Comparison of ENCODE assay signal across 7 worm cellular contexts in the genomic region with DNA sequence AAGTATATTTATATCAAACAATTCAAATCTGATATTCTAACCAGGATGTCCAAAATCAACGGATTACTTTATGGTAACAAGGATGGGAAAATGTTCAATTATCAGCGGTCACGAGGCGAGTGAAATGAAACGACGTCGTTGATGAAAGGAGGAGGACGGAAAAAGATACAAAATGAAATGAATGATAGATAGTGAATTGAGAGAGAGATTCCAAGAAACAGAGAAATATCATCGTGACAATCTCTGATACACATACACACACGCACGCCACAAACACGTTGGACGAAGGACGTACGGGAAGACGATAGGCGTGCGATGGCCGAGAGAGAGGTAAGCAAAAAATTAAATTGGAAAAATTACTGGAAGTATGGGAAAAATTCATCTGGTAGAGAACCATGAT.
A peak's percentile ranks its signal among the peaks of the same experiment; 100 is the strongest.
TF ChIP-seq lines count a peak whose summit lies in the region.

No protein-coding gene starts in this region.

TF ChIP-seq in whole organism, L1 larva, 84 proteins besides CTCF, POLR2A, EP300 and RAD21 (continues in another document):
- peak; percentile 61 for TF ChIP-seq C16A3.4 (tag; optimal IDR thresholded peaks at IDR 0.05; lab: Kevin White, UChicago)
- TF ChIP-seq dpl-1 (GFP tag; optimal IDR thresholded peaks at IDR 0.05; lab: Kevin White, UChicago): peak; percentile 24 to 54 (median 39)
- peak; percentile 70 for TF ChIP-seq lin-39 (tag; optimal IDR thresholded peaks at IDR 0.05; lab: Kevin White, UChicago)
- no peak for TF ChIP-seq nhr-237 (tag; optimal IDR thresholded peaks at IDR 0.05; lab: Kevin White, UChicago)
- peak; percentile 73 for TF ChIP-seq tbx-2 (tag; optimal IDR thresholded peaks at IDR 0.05; lab: Kevin White, UChicago)
- peak; percentile 97 for TF ChIP-seq blmp-1 (tag; optimal IDR thresholded peaks at IDR 0.05; lab: Kevin White, UChicago)
- TF ChIP-seq F16B12.6 (tag; optimal IDR thresholded peaks at IDR 0.05; lab: Kevin White, UChicago): no peak
- TF ChIP-seq unc-30 (tag; optimal IDR thresholded peaks at IDR 0.05; lab: Kevin White, UChicago): no peak
- TF ChIP-seq pqm-1 (tag; optimal IDR thresholded peaks at IDR 0.05; lab: Kevin White, UChicago): no peak
- TF ChIP-seq hlh-17 (GFP tag; optimal IDR thresholded peaks at IDR 0.05; lab: Kevin White, UChicago; ENCODE audit: borderline replicate concordance): no peak
- peak; percentile 94 for TF ChIP-seq unc-130 (tag; optimal IDR thresholded peaks at IDR 0.05; lab: Kevin White, UChicago)
- no peak for TF ChIP-seq unc-62 (GFP tag; optimal IDR thresholded peaks at IDR 0.05; lab: Kevin White, UChicago)

TF ChIP-seq in whole organism, L2 larva, 48 proteins besides CTCF, POLR2A, EP300 and RAD21 (continues in another document):
- TF ChIP-seq nhr-237 (tag; optimal IDR thresholded peaks at IDR 0.05; lab: Kevin White, UChicago): no peak
- TF ChIP-seq mdl-1 (tag; optimal IDR thresholded peaks at IDR 0.05; lab: Kevin White, UChicago): peak; percentile 75 to 91
- TF ChIP-seq nhr-6 (tag; optimal IDR thresholded peaks at IDR 0.05; lab: Kevin White, UChicago): peak; percentile 58
- TF ChIP-seq ceh-16 (tag; optimal IDR thresholded peaks at IDR 0.05; lab: Kevin White, UChicago): peak; percentile 36
- TF ChIP-seq Y55F3AM.14 (GFP tag; optimal IDR thresholded peaks at IDR 0.05; lab: Kevin White, UChicago): peak; percentile 1
- TF ChIP-seq dmd-4 (tag; optimal IDR thresholded peaks at IDR 0.05; lab: Kevin White, UChicago): no peak
- TF ChIP-seq unc-39 (tag; optimal IDR thresholded peaks at IDR 0.05; lab: Kevin White, UChicago): no peak
- no peak for TF ChIP-seq unc-62 (GFP tag; optimal IDR thresholded peaks at IDR 0.05; lab: Kevin White, UChicago)
- peak; percentile 85 for TF ChIP-seq sem-4 (tag; optimal IDR thresholded peaks at IDR 0.05; lab: Kevin White, UChicago)
- TF ChIP-seq blmp-1 (tag; optimal IDR thresholded peaks at IDR 0.05; lab: Kevin White, UChicago; ENCODE audit: insufficient read depth): peak; percentile 86
- TF ChIP-seq ztf-1 (GFP tag; conservative IDR thresholded peaks at IDR 0.05; lab: Robert Waterston, UW): no peak
- peak; percentile 57 for TF ChIP-seq egl-27 (tag; optimal IDR thresholded peaks at IDR 0.05; lab: Kevin White, UChicago)

TF ChIP-seq in whole organism, L3 larva, 47 proteins besides CTCF, POLR2A, EP300 and RAD21 (continues in another document):
- TF ChIP-seq hmg-11 (tag; optimal IDR thresholded peaks at IDR 0.05; lab: Kevin White, UChicago) (no peak), ztf-11 (tag; optimal IDR thresholded peaks at IDR 0.05; lab: Kevin White, UChicago) (no peak), fkh-2 (tag; optimal IDR thresholded peaks at IDR 0.05; lab: Kevin White, UChicago) (no peak), ceh-28 (tag; optimal IDR thresholded peaks at IDR 0.05; lab: Kevin White, UChicago) (peak; percentile 24), nhr-28 (tag; optimal IDR thresholded peaks at IDR 0.05; lab: Kevin White, UChicago) (no peak), nhr-12 (tag; optimal IDR thresholded peaks at IDR 0.05; lab: Kevin White, UChicago) (no peak), nhr-76 (tag; optimal IDR thresholded peaks at IDR 0.05; lab: Kevin White, UChicago) (no peak), mml-1 (tag; optimal IDR thresholded peaks at IDR 0.05; lab: Kevin White, UChicago) (no peak), snpc-4 (tag; optimal IDR thresholded peaks at IDR 0.05; lab: Kevin White, UChicago) (no peak), lin-39 (tag; optimal IDR thresholded peaks at IDR 0.05; lab: Kevin White, UChicago) (no peak), ceh-82 (tag; optimal IDR thresholded peaks at IDR 0.05; lab: Kevin White, UChicago) (no peak), nhr-237 (tag; optimal IDR thresholded peaks at IDR 0.05; lab: Kevin White, UChicago) (no peak), ztf-4 (tag; optimal IDR thresholded peaks at IDR 0.05; lab: Kevin White, UChicago) (no peak), lin-15B (tag; optimal IDR thresholded peaks at IDR 0.05; lab: Kevin White, UChicago) (no peak)

TF ChIP-seq in whole organism, L4 larva, 104 proteins besides CTCF, POLR2A, EP300 and RAD21 (continues in another document):
- TF ChIP-seq egl-43 (GFP tag; IDR thresholded peaks at IDR 0.05; lab: Robert Waterston, UW): no peak
- 0 out of 2 replicates have a peak, but pooled peaks have one; percentile 47 for TF ChIP-seq ceh-20 (GFP tag; IDR thresholded peaks at IDR 0.05; lab: Robert Waterston, UW)
- TF ChIP-seq ceh-82 (tag; optimal IDR thresholded peaks at IDR 0.05; lab: Kevin White, UChicago): no peak
- TF ChIP-seq F37D6.2 (tag; optimal IDR thresholded peaks at IDR 0.05; lab: Kevin White, UChicago): no peak
- peak; percentile 90 for TF ChIP-seq nhr-48 (tag; optimal IDR thresholded peaks at IDR 0.05; lab: Kevin White, UChicago)
- no peak for TF ChIP-seq zag-1 (tag; optimal IDR thresholded peaks at IDR 0.05; lab: Kevin White, UChicago)
- peak; percentile 33; the same call in 1 of the 2 replicates for TF ChIP-seq php-3 (GFP tag; IDR thresholded peaks at IDR 0.05; lab: Robert Waterston, UW)
- TF ChIP-seq nhr-11 (tag; optimal IDR thresholded peaks at IDR 0.05; lab: Kevin White, UChicago): peak; percentile 96
- no peak for TF ChIP-seq nhr-41 (GFP tag; IDR thresholded peaks at IDR 0.05; lab: Robert Waterston, UW)
- peak; percentile 94 for TF ChIP-seq dmd-6 (GFP tag; IDR thresholded peaks at IDR 0.05; lab: Robert Waterston, UW)
- peak; percentile 56 for TF ChIP-seq lin-1 (GFP tag; IDR thresholded peaks at IDR 0.05; lab: Robert Waterston, UW)
- TF ChIP-seq R02D3.7 (tag; optimal IDR thresholded peaks at IDR 0.05; lab: Kevin White, UChicago): no peak
- TF ChIP-seq ceh-44 (GFP tag; IDR thresholded peaks at IDR 0.05; lab: Robert Waterston, UW): no peak

TF ChIP-seq in whole organism, late embryonic, 69 proteins besides CTCF, POLR2A, EP300 and RAD21:
- TF ChIP-seq ceh-22 (tag; optimal IDR thresholded peaks at IDR 0.05; lab: Kevin White, UChicago): no peak
- TF ChIP-seq pros-1 (tag; optimal IDR thresholded peaks at IDR 0.05; lab: Kevin White, UChicago): no peak
- no peak for TF ChIP-seq ref-2 (tag; optimal IDR thresholded peaks at IDR 0.05; lab: Kevin White, UChicago)
- peak; percentile 29 for TF ChIP-seq rnt-1 (tag; optimal IDR thresholded peaks at IDR 0.05; lab: Kevin White, UChicago)
- TF ChIP-seq hlh-30 (tag; optimal IDR thresholded peaks at IDR 0.05; lab: Kevin White, UChicago; ENCODE audit: insufficient read depth): peak; percentile 40
- TF ChIP-seq unc-55 (GFP tag; optimal IDR thresholded peaks at IDR 0.05; lab: Kevin White, UChicago): peak; percentile 76
- TF ChIP-seq ceh-30 (tag; optimal IDR thresholded peaks at IDR 0.05; lab: Kevin White, UChicago): no peak
- no peak for TF ChIP-seq sox-2 (GFP tag; IDR thresholded peaks at IDR 0.05; lab: Robert Waterston, UW)
- no peak for TF ChIP-seq ceh-19 (GFP tag; optimal IDR thresholded peaks at IDR 0.05; lab: Kevin White, UChicago)
- TF ChIP-seq eyg-1 (tag; optimal IDR thresholded peaks at IDR 0.05; lab: Kevin White, UChicago): no peak

TF ChIP-seq in whole organism, mixed stage, embryonic, 35 proteins besides CTCF, POLR2A, EP300 and RAD21:
- TF ChIP-seq lsy-2 (tag; optimal IDR thresholded peaks at IDR 0.05; lab: Kevin White, UChicago) (no peak), nhr-28 (tag; optimal IDR thresholded peaks at IDR 0.05; lab: Kevin White, UChicago) (no peak), cnd-1 (tag; optimal IDR thresholded peaks at IDR 0.05; lab: Kevin White, UChicago) (no peak), unc-120 (tag; optimal IDR thresholded peaks at IDR 0.05; lab: Kevin White, UChicago; ENCODE audit: poor library complexity, severe bottlenecking) (peak; percentile 5)

TF ChIP-seq in whole organism, young adult, 124 proteins besides CTCF, POLR2A, EP300 and RAD21:
- TF ChIP-seq unc-130 (GFP tag; optimal IDR thresholded peaks at IDR 0.05; lab: Kevin White, UChicago) (no peak), ekl-4 (GFP tag; IDR thresholded peaks at IDR 0.05; lab: Robert Waterston, UW) (no peak), Y53G8AR.9 (GFP tag; conservative IDR thresholded peaks at IDR 0.05; lab: Robert Waterston, UW) (0 out of 2 replicates have a peak, but pooled peaks have one; percentile 23), lin-40 (tag; optimal IDR thresholded peaks at IDR 0.05; lab: Kevin White, UChicago) (peak; percentile 58), ztf-26 (tag; optimal IDR thresholded peaks at IDR 0.05; lab: Kevin White, UChicago) (peak; percentile 50), atf-7 (tag; optimal IDR thresholded peaks at IDR 0.05; lab: Kevin White, UChicago) (peak; percentile 43), ztf-22 (GFP tag; optimal IDR thresholded peaks at IDR 0.05; lab: Kevin White, UChicago) (peak; percentile 26), ets-4 (GFP tag; optimal IDR thresholded peaks at IDR 0.05; lab: Kevin White, UChicago) (peak; percentile 17), tbp1 (GFP tag; optimal IDR thresholded peaks at IDR 0.05; lab: Kevin White, UChicago) (peak; percentile 29), egl-44 (GFP tag; IDR thresholded peaks at IDR 0.05; lab: Robert Waterston, UW) (0 out of 2 replicates have a peak, but pooled peaks have one; percentile 42), somi-1 (GFP tag; optimal IDR thresholded peaks at IDR 0.05; lab: Kevin White, UChicago) (peak; percentile 64), lin-35 (GFP tag; optimal IDR thresholded peaks at IDR 0.05; lab: Kevin White, UChicago) (peak in 1 of 3 experiments; percentile 11), unc-62 (GFP tag; optimal IDR thresholded peaks at IDR 0.05; lab: Kevin White, UChicago) (no peak), F10E7.11 (tag; optimal IDR thresholded peaks at IDR 0.05; lab: Kevin White, UChicago) (no peak), ama-1 (optimal IDR thresholded peaks at IDR 0.05; lab: Kevin White, UChicago) (peak; percentile 84), ama-1 (GFP tag; optimal IDR thresholded peaks at IDR 0.05; lab: Kevin White, UChicago) (no peak), F22D6.2 (tag; optimal IDR thresholded peaks at IDR 0.05; lab: Kevin White, UChicago) (peak; percentile 59), hmg-1.2 (GFP tag; IDR thresholded peaks at IDR 0.05; lab: Robert Waterston, UW) (0 out of 2 replicates have a peak, but pooled peaks have one; percentile 15), attf-3 (GFP tag; conservative IDR thresholded peaks at IDR 0.05; lab: Robert Waterston, UW) (no peak), dox-1 (GFP tag; IDR thresholded peaks at IDR 0.05; lab: Robert Waterston, UW) (0 out of 2 replicates have a peak, but pooled peaks have one; percentile 21), nhr-80 (tag; optimal IDR thresholded peaks at IDR 0.05; lab: Kevin White, UChicago) (peak; percentile 83), akir-1 (GFP tag; optimal IDR thresholded peaks at IDR 0.05; lab: Kevin White, UChicago) (no peak), mel-28 (tag; optimal IDR thresholded peaks at IDR 0.05; lab: Kevin White, UChicago; ENCODE audit: borderline replicate concordance) (no peak), lin-54 (GFP tag; optimal IDR thresholded peaks at IDR 0.05; lab: Kevin White, UChicago) (peak; percentile 9), cebp-1 (GFP tag; IDR thresholded peaks at IDR 0.05; lab: Robert Waterston, UW) (no peak), cebp-1 (tag; optimal IDR thresholded peaks at IDR 0.05; lab: Kevin White, UChicago) (peak; percentile 33), chd-7 (tag; optimal IDR thresholded peaks at IDR 0.05; lab: Kevin White, UChicago) (peak; percentile 49), let-607 (tag; optimal IDR thresholded peaks at IDR 0.05; lab: Kevin White, UChicago) (peak; percentile 74 to 83)
